Worm (Caenorhabditis elegans): ENCODE data around the gene F55C5.17.

Gene F55C5.17

DNA sequence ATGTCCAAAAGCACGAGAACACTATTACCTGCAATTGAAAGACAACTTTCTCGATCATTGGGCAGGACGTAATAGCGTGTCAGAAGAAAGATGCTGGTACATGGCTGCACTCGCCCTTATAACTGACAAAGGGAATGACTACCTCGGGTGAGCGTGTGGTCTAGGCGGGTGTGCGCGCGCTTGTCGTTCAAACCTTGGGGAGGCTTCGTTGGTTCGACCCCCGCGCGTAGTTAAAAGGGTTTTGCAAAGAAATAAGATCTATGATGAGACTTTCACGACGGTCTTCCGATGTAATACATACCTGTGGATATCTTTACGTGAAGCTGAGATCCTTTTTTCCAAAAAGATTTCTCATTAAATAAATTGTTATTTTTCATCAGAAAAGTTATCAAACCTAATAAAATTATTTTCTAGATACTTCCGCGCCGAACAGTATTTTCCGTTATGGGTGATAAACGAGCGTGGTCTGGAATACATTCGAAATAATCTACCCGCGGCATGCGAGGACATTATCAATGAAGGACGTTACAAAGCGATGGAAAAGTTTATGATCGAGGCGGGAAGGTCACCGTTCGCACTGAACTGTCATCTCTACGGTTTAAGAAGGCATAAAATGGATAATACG, 1.2 kb downstream of the F55C5.17 start (continued):
- TF ChIP-seq ceh-91 (GFP tag; IDR thresholded peaks at IDR 0.05) (peak; percentile 80), hmg-1.2 (GFP tag; IDR thresholded peaks at IDR 0.05) (peak; percentile 91), dox-1 (GFP tag; IDR thresholded peaks at IDR 0.05) (peak; percentile 99), hrde-1 (tag; optimal IDR thresholded peaks at IDR 0.05; ENCODE audit: borderline replicate concordance) (peak; percentile 98), snpc-4 (GFP tag; optimal IDR thresholded peaks at IDR 0.05) (peak; percentile 87), snpc-4 (tag; optimal IDR thresholded peaks at IDR 0.05) (peak in 3 of 4 experiments; percentile 83 to 87 (median 86)), lin-40 (tag; optimal IDR thresholded peaks at IDR 0.05) (peak; percentile 91), ztf-18 (tag; optimal IDR thresholded peaks at IDR 0.05) (peak; percentile 91), ama-1 (optimal IDR thresholded peaks at IDR 0.05) (peak; percentile 69), ama-1 (GFP tag; optimal IDR thresholded peaks at IDR 0.05) (peak; percentile 95 to 96), let-607 (tag; optimal IDR thresholded peaks at IDR 0.05) (peak; percentile 84 to 90), madf-3 (GFP tag; IDR thresholded peaks at IDR 0.05) (peak; percentile 95), B0261.1 (tag; optimal IDR thresholded peaks at IDR 0.05) (peak; percentile 99), lsl-1 (GFP tag; optimal IDR thresholded peaks at IDR 0.05) (peak; percentile 77), gei-17 (GFP tag; optimal IDR thresholded peaks at IDR 0.05) (peak; percentile 93), ceh-58 (GFP tag; IDR thresholded peaks at IDR 0.05) (peak; percentile 100), fkh-3 (tag; optimal IDR thresholded peaks at IDR 0.05) (peak; percentile 100), xnd-1 (tag; optimal IDR thresholded peaks at IDR 0.05) (peak; percentile 50), B0035.1 (tag; optimal IDR thresholded peaks at IDR 0.05) (peak; percentile 96), B0019.2 (GFP tag; conservative IDR thresholded peaks at IDR 0.05) (peak; percentile 89), dpl-1 (GFP tag; optimal IDR thresholded peaks at IDR 0.05) (peak; percentile 44), ccch-3 (GFP tag; optimal IDR thresholded peaks at IDR 0.05) (peak; percentile 98), sdz-38 (tag; optimal IDR thresholded peaks at IDR 0.05) (peak; percentile 76), ztf-28 (GFP tag; IDR thresholded peaks at IDR 0.05) (peak; percentile 97), ztf-6 (GFP tag; IDR thresholded peaks at IDR 0.05) (peak; percentile 95), egrh-3 (GFP tag; IDR thresholded peaks at IDR 0.05) (peak; percentile 82), ztf-22 (GFP tag; optimal IDR thresholded peaks at IDR 0.05) (peak; percentile 96), bed-1 (GFP tag; IDR thresholded peaks at IDR 0.05) (peak; percentile 100), F57A8.1 (GFP tag; optimal IDR thresholded peaks at IDR 0.05) (peak; percentile 100), akir-1 (GFP tag; optimal IDR thresholded peaks at IDR 0.05) (peak; percentile 89), mxl-1 (tag; optimal IDR thresholded peaks at IDR 0.05) (peak; percentile 99), nhr-27 (tag; optimal IDR thresholded peaks at IDR 0.05) (peak; percentile 100), unc-62 (GFP tag; optimal IDR thresholded peaks at IDR 0.05) (no peak), nfya-2 (GFP tag; IDR thresholded peaks at IDR 0.05) (peak; percentile 97), hsf-1 (GFP tag; IDR thresholded peaks at IDR 0.05) (peak; percentile 88), nfya-1 (tag; optimal IDR thresholded peaks at IDR 0.05; ENCODE audit: borderline replicate concordance, insufficient read depth) (no peak), madf-6 (GFP tag; IDR thresholded peaks at IDR 0.05) (peak; percentile 92), attf-5 (GFP tag; optimal IDR thresholded peaks at IDR 0.05) (peak; percentile 97), aptf-3 (GFP tag; IDR thresholded peaks at IDR 0.05) (peak; percentile 99), K11D2.4 (GFP tag; IDR thresholded peaks at IDR 0.05) (peak; percentile 93), C06A6.2 (GFP tag; conservative IDR thresholded peaks at IDR 0.05) (peak; percentile 94), nfyb-1 (GFP tag; IDR thresholded peaks at IDR 0.05) (peak; percentile 99), tlf-1 (GFP tag; optimal IDR thresholded peaks at IDR 0.05) (peak; percentile 95), him-1 (tag; optimal IDR thresholded peaks at IDR 0.05) (peak; percentile 99), ceh-27 (GFP tag; optimal IDR thresholded peaks at IDR 0.05) (peak; percentile 99), Y95B8A.8 (GFP tag; IDR thresholded peaks at IDR 0.05) (peak; percentile 93), nhr-120 (GFP tag; IDR thresholded peaks at IDR 0.05) (peak; percentile 100), F37B4.10 (GFP tag; IDR thresholded peaks at IDR 0.05) (peak; percentile 100)

Data from whole organism, young adult.